Worm (Caenorhabditis elegans) whole organism, L1 larva: ENCODE data around the gene R12H7.4.

ENCODE experiments used
- C04F5.9 ChIP-seq: sonication (generic microtip); optimal IDR thresholded peaks from 2 replicates; lab custom pipeline; 2016; ENCODE audit warnings: missing genetic modification characterization, missing compliant biosample characterization
- C16A3.4 ChIP-seq: fragments of 150-350 bp; optimal IDR thresholded peaks from 2 replicates; lab custom pipeline; 2014; ENCODE audit warnings: missing biosample characterization, missing genetic modification characterization
- F16B12.6 ChIP-seq: fragments of 150-350 bp; optimal IDR thresholded peaks from 2 replicates; lab custom pipeline; 2014; ENCODE audit warnings: missing biosample characterization, missing genetic modification characterization
- Y116A8C.19 ChIP-seq: sonication (generic microtip); optimal IDR thresholded peaks from 2 replicates; lab custom pipeline; 2016; ENCODE audit warnings: missing compliant biosample characterization, missing genetic modification characterization, borderline replicate concordance
- aha-1 ChIP-seq: fragments of 150-350 bp; optimal IDR thresholded peaks from 2 replicates; lab custom pipeline; 2014; ENCODE audit warnings: missing biosample characterization, missing genetic modification characterization
- aly-2 ChIP-seq: fragments of 150-350 bp; optimal IDR thresholded peaks from 2 replicates; lab custom pipeline; 2014; ENCODE audit warnings: missing biosample characterization, missing genetic modification characterization
- ceh-63 ChIP-seq: fragments of 200-800 bp; sonication (Bioruptor generic); optimal IDR thresholded peaks from 2 replicates; lab custom pipeline; 2018; ENCODE audit warnings: mild to moderate bottlenecking, missing genetic modification characterization, missing compliant biosample characterization
- ceh-8 ChIP-seq: fragments of 200-800 bp; sonication (Bioruptor generic); optimal IDR thresholded peaks from 2 replicates; lab custom pipeline; 2018; ENCODE audit warnings: mild to moderate bottlenecking, missing genetic modification characterization, moderate library complexity, missing compliant biosample characterization
- ceh-82 ChIP-seq, 3 experiments: fragments of 150-350 bp in 1 of 3; sonication (generic microtip) in 2 of 3; optimal IDR thresholded peaks; 2 replicates each; lab custom pipeline; 2014 to 2017; ENCODE audit warnings: missing biosample characterization in 3 of 3, missing genetic modification characterization in 3 of 3
- dpl-1 ChIP-seq, 3 experiments: fragments of 150-350 bp in 2 of 3; sonication (generic microtip) in 1 of 3; optimal IDR thresholded peaks; 2 replicates each; lab custom pipeline; 2014 to 2017; ENCODE audit warnings: missing biosample characterization in 3 of 3, missing genetic modification characterization in 3 of 3, missing genetic modification reagents in 3 of 3
- dsc-1 ChIP-seq: sonication (generic microtip); optimal IDR thresholded peaks from 2 replicates; lab custom pipeline; 2016; ENCODE audit warnings: mild to moderate bottlenecking, missing genetic modification characterization, missing compliant biosample characterization
- egl-13 ChIP-seq: sonication (generic microtip); optimal IDR thresholded peaks from 2 replicates; lab custom pipeline; 2016; ENCODE audit warnings: missing genotype, missing genetic modification reagents, missing genetic modification characterization, missing compliant biosample characterization
- elt-2 ChIP-seq: sonication (generic microtip); optimal IDR thresholded peaks from 2 replicates; lab custom pipeline; 2016; ENCODE audit warnings: missing genetic modification characterization, mild to moderate bottlenecking, inconsistent platforms, missing compliant biosample characterization, missing genetic modification reagents
- fkh-4 ChIP-seq: sonication (generic microtip); optimal IDR thresholded peaks from 2 replicates; lab custom pipeline; 2016; ENCODE audit warnings: missing compliant biosample characterization, missing genetic modification characterization, borderline replicate concordance
- grh-1 ChIP-seq: fragments of 200-800 bp; sonication (Bioruptor generic); IDR thresholded peaks from 2 replicates; pipeline ENCODE4 v1.3.6; 2022; ENCODE audit warnings: missing genetic modification reagents, missing genetic modification characterization, missing compliant biosample characterization
- hpl-2 ChIP-seq: fragments of 150-350 bp; optimal IDR thresholded peaks from 2 replicates; lab custom pipeline; 2014; ENCODE audit warnings: missing biosample characterization, missing genetic modification reagents, missing genetic modification characterization
- irx-1 ChIP-seq: sonication (generic microtip); optimal IDR thresholded peaks from 2 replicates; lab custom pipeline; 2016; ENCODE audit warnings: missing genetic modification characterization, missing compliant biosample characterization
- isw-1 ChIP-seq: fragments of 200-800 bp; sonication (Bioruptor generic); IDR thresholded peaks from 2 replicates; pipeline ENCODE4 v1.3.6; 2022; ENCODE audit warnings: missing genetic modification characterization, missing compliant biosample characterization
- lin-39 ChIP-seq: fragments of 150-350 bp; optimal IDR thresholded peaks from 2 replicates; lab custom pipeline; 2014; ENCODE audit warnings: missing biosample characterization, missing genetic modification reagents, missing genetic modification characterization
- lir-3 ChIP-seq: sonication (generic microtip); optimal IDR thresholded peaks from 2 replicates; lab custom pipeline; 2016; ENCODE audit warnings: mild to moderate bottlenecking, missing genetic modification characterization, moderate library complexity, missing compliant biosample characterization; ENCODE audit not compliant: poor library complexity
- lsy-2 ChIP-seq, 2 experiments: fragments of 150-350 bp; optimal IDR thresholded peaks; 2 replicates each; lab custom pipeline; 2014; ENCODE audit warnings: missing biosample characterization in 2 of 2, missing genetic modification characterization in 2 of 2
- mdl-1 ChIP-seq, 2 experiments: fragments of 150-350 bp; optimal IDR thresholded peaks; 2 replicates each; lab custom pipeline; 2014 to 2017; ENCODE audit warnings: missing biosample characterization in 2 of 2, missing genetic modification characterization in 2 of 2, inconsistent platforms in 1 of 2
- mep-1 ChIP-seq: fragments of 150-350 bp; optimal IDR thresholded peaks from 2 replicates; lab custom pipeline; 2014; ENCODE audit warnings: missing biosample characterization, missing genetic modification characterization
- nhr-19 ChIP-seq: fragments of 200-800 bp; sonication (Bioruptor generic); conservative IDR thresholded peaks from 2 replicates; pipeline ENCODE4 v1.3.6; 2022; ENCODE audit warnings: missing genetic modification characterization, missing compliant biosample characterization
- nhr-20 ChIP-seq: sonication (generic microtip); optimal IDR thresholded peaks from 2 replicates; lab custom pipeline; 2016; ENCODE audit warnings: mild to moderate bottlenecking, missing genetic modification characterization, missing compliant biosample characterization
- nhr-237 ChIP-seq: fragments of 150-350 bp; optimal IDR thresholded peaks from 2 replicates; lab custom pipeline; 2014; ENCODE audit warnings: missing biosample characterization, missing genetic modification characterization
- nhr-47 ChIP-seq: sonication (generic microtip); optimal IDR thresholded peaks from 2 replicates; lab custom pipeline; 2016; ENCODE audit warnings: mild to moderate bottlenecking, missing genetic modification characterization, moderate library complexity, missing compliant biosample characterization
- nhr-71 ChIP-seq: sonication (generic microtip); optimal IDR thresholded peaks from 2 replicates; lab custom pipeline; 2016; ENCODE audit warnings: mild to moderate bottlenecking, missing genetic modification characterization, moderate library complexity, missing compliant biosample characterization
- nhr-84 ChIP-seq: sonication (generic microtip); optimal IDR thresholded peaks from 2 replicates; lab custom pipeline; 2017; ENCODE audit warnings: missing biosample characterization, missing genetic modification characterization
- rnt-1 ChIP-seq: sonication (generic microtip); optimal IDR thresholded peaks from 2 replicates; lab custom pipeline; 2016; ENCODE audit warnings: mild to moderate bottlenecking, missing genetic modification characterization, moderate library complexity, missing compliant biosample characterization
- snu-23 ChIP-seq: sonication (generic microtip); optimal IDR thresholded peaks from 2 replicates; lab custom pipeline; 2016; ENCODE audit warnings: missing genetic modification characterization, missing compliant biosample characterization
- swsn-7 ChIP-seq: sonication (generic microtip); optimal IDR thresholded peaks from 2 replicates; lab custom pipeline; 2016; ENCODE audit warnings: missing genetic modification characterization, missing compliant biosample characterization
- unc-30 ChIP-seq: sonication (generic microtip); optimal IDR thresholded peaks from 2 replicates; lab custom pipeline; 2017; ENCODE audit warnings: missing biosample characterization, missing genetic modification characterization
- unc-62 ChIP-seq: fragments of 150-350 bp; optimal IDR thresholded peaks from 2 replicates; lab custom pipeline; 2014; ENCODE audit warnings: missing biosample characterization, missing genetic modification reagents, missing genetic modification characterization
- unc-86 ChIP-seq: sonication (generic microtip); optimal IDR thresholded peaks from 2 replicates; lab custom pipeline; 2016; ENCODE audit warnings: missing genetic modification characterization, missing compliant biosample characterization
- unc-98 ChIP-seq: fragments of 200-800 bp; sonication (Bioruptor generic); IDR thresholded peaks from 2 replicates; pipeline ENCODE4 v1.3.6; 2022; ENCODE audit warnings: missing genetic modification characterization, missing compliant biosample characterization
- vab-15 ChIP-seq: sonication (generic microtip); optimal IDR thresholded peaks from 2 replicates; lab custom pipeline; 2017; ENCODE audit warnings: missing genotype, mild to moderate bottlenecking, missing genetic modification characterization, missing compliant biosample characterization
- zip-4 ChIP-seq: fragments of 200-800 bp; sonication (Bioruptor generic); optimal IDR thresholded peaks from 2 replicates; lab custom pipeline; 2018; ENCODE audit warnings: mild to moderate bottlenecking, missing genetic modification characterization, moderate library complexity, missing compliant biosample characterization
- ztf-11 ChIP-seq, 2 experiments: sonication (generic microtip); optimal IDR thresholded peaks; 2 replicates each; lab custom pipeline; 2016 to 2017; ENCODE audit warnings: missing genetic modification characterization in 2 of 2, missing biosample characterization in 1 of 2, missing compliant biosample characterization in 1 of 2

The R12H7.4 gene

DNA sequence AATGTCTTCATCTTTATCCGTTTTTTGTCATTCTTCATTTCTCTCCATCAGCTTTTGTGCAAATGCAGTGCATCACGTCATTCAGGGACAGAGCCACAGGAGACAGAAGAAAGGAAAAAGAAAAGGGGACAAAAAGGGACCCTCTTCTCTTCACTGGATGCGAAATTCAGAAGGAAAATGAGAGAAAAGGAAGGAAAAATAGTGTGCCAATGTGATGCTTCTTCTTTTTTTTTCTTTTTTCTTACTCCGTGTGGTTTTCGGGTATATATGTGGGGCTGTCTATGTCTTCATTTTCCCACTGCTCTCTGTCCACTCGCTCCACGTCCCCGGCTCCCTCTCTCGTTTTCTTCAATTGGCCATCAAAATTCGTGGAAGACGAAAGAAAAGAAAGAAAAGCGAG, 6.4 kb upstream of the R12H7.4 start (continued):
- no peak for TF ChIP-seq unc-62
- TF ChIP-seq lsy-2 (tag; optimal IDR thresholded peaks at IDR 0.05; lab: Kevin White, UChicago): peak; percentile 24 to 65
- peak; percentile 41 for TF ChIP-seq nhr-47 (tag; lab: Kevin White, UChicago)
- no peak for TF ChIP-seq dpl-1 (GFP tag; optimal IDR thresholded peaks at IDR 0.05; lab: Kevin White, UChicago)
- TF ChIP-seq elt-2 (tag; lab: Kevin White, UChicago): no peak
- TF ChIP-seq irx-1 (tag; lab: Kevin White, UChicago): no peak
- TF ChIP-seq lir-3: no peak
- no peak for TF ChIP-seq unc-98
- no peak for TF ChIP-seq nhr-19 (GFP tag; lab: Robert Waterston, UW)
- no peak for TF ChIP-seq mep-1 (tag; lab: Kevin White, UChicago)
- peak; percentile 61 for TF ChIP-seq unc-86 (tag; lab: Kevin White, UChicago)
- TF ChIP-seq aha-1 (tag; lab: Kevin White, UChicago): no peak
- no peak for TF ChIP-seq C04F5.9 (tag; lab: Kevin White, UChicago)
- no peak for TF ChIP-seq mdl-1 (tag; optimal IDR thresholded peaks at IDR 0.05; lab: Kevin White, UChicago)
- no peak for TF ChIP-seq nhr-237 (tag; lab: Kevin White, UChicago)
- TF ChIP-seq lin-39 (tag; lab: Kevin White, UChicago): peak; percentile 46
- TF ChIP-seq ztf-11 (tag; optimal IDR thresholded peaks at IDR 0.05; lab: Kevin White, UChicago): no peak
- peak; percentile 10 for TF ChIP-seq ceh-8 (GFP tag; lab: Kevin White, UChicago)
- TF ChIP-seq nhr-84 (tag; lab: Kevin White, UChicago): no peak
- TF ChIP-seq nhr-20 (tag; lab: Kevin White, UChicago): no peak
- peak; percentile 23 for TF ChIP-seq swsn-7
- TF ChIP-seq Y116A8C.19 (tag; lab: Kevin White, UChicago): no peak
- TF ChIP-seq fkh-4 (tag; lab: Kevin White, UChicago): no peak
- TF ChIP-seq aly-2: no peak
- TF ChIP-seq vab-15 (tag; lab: Kevin White, UChicago): no peak
- TF ChIP-seq dsc-1 (tag; lab: Kevin White, UChicago): peak; percentile 62
- TF ChIP-seq snu-23: peak; percentile 59
- no peak for TF ChIP-seq egl-13
- peak; percentile 67 for TF ChIP-seq nhr-71 (tag; lab: Kevin White, UChicago)
- TF ChIP-seq C16A3.4 (tag; lab: Kevin White, UChicago): no peak

ce11 chrX:13212528-13212927, 4.4 kb upstream of the R12H7.4 start:
- TF ChIP-seq dsc-1 (tag; lab: Kevin White, UChicago) (peak; percentile 99), unc-30 (tag; lab: Kevin White, UChicago) (no peak), fkh-4 (tag; lab: Kevin White, UChicago) (peak; percentile 93)

- TF ChIP-seq fkh-4 (tag; lab: Kevin White, UChicago): no peak
- no peak for TF ChIP-seq unc-62
- no peak for TF ChIP-seq dsc-1 (tag; lab: Kevin White, UChicago)
- no peak for TF ChIP-seq isw-1
- TF ChIP-seq F16B12.6: no peak
- TF ChIP-seq egl-13: no peak
- TF ChIP-seq elt-2 (tag; lab: Kevin White, UChicago): no peak
- TF ChIP-seq rnt-1 (tag; lab: Kevin White, UChicago): no peak
- no peak for TF ChIP-seq zip-4 (GFP tag; lab: Kevin White, UChicago)
- no peak for TF ChIP-seq ceh-82 (tag; optimal IDR thresholded peaks at IDR 0.05; lab: Kevin White, UChicago)
- no peak for TF ChIP-seq grh-1 (GFP tag; lab: Robert Waterston, UW)
- TF ChIP-seq hpl-2 (GFP tag; lab: Kevin White, UChicago): no peak
- TF ChIP-seq ceh-63 (GFP tag; lab: Kevin White, UChicago): no peak
These were observed 1.0 kb downstream of the R12H7.4 start for ce11 chrX:13217940-13218339.
